ENCODE assay signal across 1 fruit fly cellular context in genomic region chr3R:29772090-29772794, dm6.
TF ChIP-seq lines count a peak whose summit lies in the region.

No protein-coding gene starts in this region.

TF ChIP-seq in whole organism, embryonic, 481 proteins besides CTCF, POLR2A, EP300 and RAD21 (continued from another document):
- no peak for TF ChIP-seq Hr39 (optimal IDR thresholded peaks at IDR 0.05; lab: Kevin White, UChicago)
- TF ChIP-seq CG13424 (tag; optimal IDR thresholded peaks at IDR 0.05; lab: Kevin White, UChicago) = peak; percentile 15
- no peak for TF ChIP-seq gsb (GFP tag; IDR thresholded peaks at IDR 0.05; lab: Robert Waterston, UW)
- TF ChIP-seq Optix (GFP tag; IDR thresholded peaks at IDR 0.05; lab: Robert Waterston, UW) = no peak
- TF ChIP-seq Atf6 (GFP tag; IDR thresholded peaks at IDR 0.05; lab: Robert Waterston, UW) = no peak
- no peak for TF ChIP-seq CG33557 (GFP tag; optimal IDR thresholded peaks at IDR 0.05; lab: Kevin White, UChicago)
- TF ChIP-seq CG16813 (GFP tag; IDR thresholded peaks at IDR 0.05; lab: Robert Waterston, UW; ENCODE audit: partially characterized antibody) = no peak
- peak; percentile 14 for TF ChIP-seq Chrac-16 (GFP tag; optimal IDR thresholded peaks at IDR 0.05; lab: Kevin White, UChicago)
- no peak for TF ChIP-seq CG9609 (GFP tag; optimal IDR thresholded peaks at IDR 0.05; lab: Kevin White, UChicago)
- TF ChIP-seq nmo (GFP tag; optimal IDR thresholded peaks at IDR 0.05; lab: Kevin White, UChicago) = peak; percentile 36
- no peak for TF ChIP-seq fd3F (GFP tag; optimal IDR thresholded peaks at IDR 0.05; lab: Kevin White, UChicago)
- TF ChIP-seq CG10321 (GFP tag; IDR thresholded peaks at IDR 0.05; lab: Robert Waterston, UW) = no peak
- TF ChIP-seq CG6791 (GFP tag; IDR thresholded peaks at IDR 0.05; lab: Robert Waterston, UW; ENCODE audit: partially characterized antibody) = peak; percentile 20; the same call in 1 of the 3 replicates
- TF ChIP-seq CG17829 (tag; optimal IDR thresholded peaks at IDR 0.05; lab: Kevin White, UChicago) = no peak
- no peak for TF ChIP-seq Mes4 (GFP tag; optimal IDR thresholded peaks at IDR 0.05; lab: Kevin White, UChicago)
- no peak for TF ChIP-seq Elba2 (GFP tag; optimal IDR thresholded peaks at IDR 0.05; lab: Kevin White, UChicago)
- TF ChIP-seq dpn (GFP tag; optimal IDR thresholded peaks at IDR 0.05; lab: Kevin White, UChicago) = peak in 1 of 2 experiments; percentile 49
- TF ChIP-seq CG2875 (GFP tag; optimal IDR thresholded peaks at IDR 0.05; lab: Kevin White, UChicago) = no peak
- TF ChIP-seq CG2129 (GFP tag; IDR thresholded peaks at IDR 0.05; lab: Robert Waterston, UW; ENCODE audit: partially characterized antibody) = no peak
- no peak for TF ChIP-seq ham (GFP tag; IDR thresholded peaks at IDR 0.05; lab: Robert Waterston, UW)
- TF ChIP-seq CG2199 (GFP tag; IDR thresholded peaks at IDR 0.05; lab: Robert Waterston, UW) = no peak
- TF ChIP-seq inv (GFP tag; IDR thresholded peaks at IDR 0.05; lab: Robert Waterston, UW; ENCODE audit: partially characterized antibody) = no peak
- no peak for TF ChIP-seq jing (GFP tag; optimal IDR thresholded peaks at IDR 0.05; lab: Kevin White, UChicago)
- no peak for TF ChIP-seq CG5180 (GFP tag; optimal IDR thresholded peaks at IDR 0.05; lab: Kevin White, UChicago)
- TF ChIP-seq jumu (GFP tag; optimal IDR thresholded peaks at IDR 0.05; lab: Kevin White, UChicago) = no peak
- no peak for TF ChIP-seq luna (GFP tag; optimal IDR thresholded peaks at IDR 0.05; lab: Kevin White, UChicago)
- TF ChIP-seq Meics (GFP tag; optimal IDR thresholded peaks at IDR 0.05; lab: Kevin White, UChicago) = peak; percentile 60
- TF ChIP-seq ato (GFP tag; IDR thresholded peaks at IDR 0.05; lab: Robert Waterston, UW; ENCODE audit: partially characterized antibody) = no peak
- TF ChIP-seq ase (GFP tag; IDR thresholded peaks at IDR 0.05; lab: Robert Waterston, UW) = no peak
- TF ChIP-seq onecut (GFP tag; IDR thresholded peaks at IDR 0.05; lab: Robert Waterston, UW) = no peak
- TF ChIP-seq CG6854 (GFP tag; optimal IDR thresholded peaks at IDR 0.05; lab: Kevin White, UChicago) = no peak
- TF ChIP-seq CG4360 (GFP tag; IDR thresholded peaks at IDR 0.05; lab: Robert Waterston, UW) = no peak
- no peak for TF ChIP-seq fd102C (GFP tag; optimal IDR thresholded peaks at IDR 0.05; lab: Kevin White, UChicago)
- TF ChIP-seq oc (tag; optimal IDR thresholded peaks at IDR 0.05; lab: Kevin White, UChicago) = no peak
- no peak for TF ChIP-seq D (optimal IDR thresholded peaks at IDR 0.05; lab: Kevin White, UChicago)
- TF ChIP-seq D (GFP tag; optimal IDR thresholded peaks at IDR 0.05; lab: Kevin White, UChicago) = peak; percentile 6
- TF ChIP-seq mirr (GFP tag; optimal IDR thresholded peaks at IDR 0.05; lab: Kevin White, UChicago) = no peak
- TF ChIP-seq Myb (GFP tag; optimal IDR thresholded peaks at IDR 0.05; lab: Kevin White, UChicago) = no peak
- TF ChIP-seq CG31365 (tag; optimal IDR thresholded peaks at IDR 0.05; lab: Kevin White, UChicago) = no peak
- peak; percentile 35 for TF ChIP-seq CG9817 (tag; optimal IDR thresholded peaks at IDR 0.05; lab: Kevin White, UChicago)
- TF ChIP-seq exex (tag; optimal IDR thresholded peaks at IDR 0.05; lab: Kevin White, UChicago) = no peak
- TF ChIP-seq CG9215 (GFP tag; IDR thresholded peaks at IDR 0.05; lab: Robert Waterston, UW) = peak; percentile 32; the same call in 1 of the 2 replicates
- TF ChIP-seq CG8089 (GFP tag; optimal IDR thresholded peaks at IDR 0.05; lab: Kevin White, UChicago) = no peak
- TF ChIP-seq MBD-R2 (GFP tag; IDR thresholded peaks at IDR 0.05; lab: Robert Waterston, UW) = no peak
- peak; percentile 63 for TF ChIP-seq CoRest (tag; optimal IDR thresholded peaks at IDR 0.05; lab: Kevin White, UChicago)
- TF ChIP-seq CG6175 (GFP tag; IDR thresholded peaks at IDR 0.05; lab: Robert Waterston, UW) = no peak
- no peak for TF ChIP-seq CG10431 (GFP tag; optimal IDR thresholded peaks at IDR 0.05; lab: Kevin White, UChicago)
- no peak for TF ChIP-seq Ets97D (GFP tag; optimal IDR thresholded peaks at IDR 0.05; lab: Kevin White, UChicago)
- peak in 1 of 2 experiments; percentile 50 for TF ChIP-seq crp (GFP tag; optimal IDR thresholded peaks at IDR 0.05; lab: Kevin White, UChicago)
- TF ChIP-seq CG10209 (GFP tag; optimal IDR thresholded peaks at IDR 0.05; lab: Kevin White, UChicago) = no peak
- TF ChIP-seq hth (optimal IDR thresholded peaks at IDR 0.05; lab: Kevin White, UChicago) = no peak
- TF ChIP-seq Hr3 (GFP tag; optimal IDR thresholded peaks at IDR 0.05; lab: Kevin White, UChicago) = peak; percentile 24
- no peak for TF ChIP-seq HHEX (GFP tag; optimal IDR thresholded peaks at IDR 0.05; lab: Kevin White, UChicago)
- TF ChIP-seq ewg (GFP tag; optimal IDR thresholded peaks at IDR 0.05; lab: Kevin White, UChicago) = no peak
- peak; percentile 24 for TF ChIP-seq CG12659 (GFP tag; optimal IDR thresholded peaks at IDR 0.05; lab: Kevin White, UChicago)
- no peak for TF ChIP-seq dm (GFP tag; optimal IDR thresholded peaks at IDR 0.05; lab: Kevin White, UChicago)
- no peak for TF ChIP-seq wek (GFP tag; optimal IDR thresholded peaks at IDR 0.05; lab: Kevin White, UChicago)
- no peak for TF ChIP-seq ssp (GFP tag; IDR thresholded peaks at IDR 0.05; lab: Robert Waterston, UW)
- peak; percentile 33 for TF ChIP-seq CG4820 (GFP tag; optimal IDR thresholded peaks at IDR 0.05; lab: Kevin White, UChicago)
- TF ChIP-seq gce (GFP tag; IDR thresholded peaks at IDR 0.05; lab: Robert Waterston, UW) = no peak
- no peak for TF ChIP-seq usp (GFP tag; optimal IDR thresholded peaks at IDR 0.05; lab: Kevin White, UChicago)
- peak; percentile 13 for TF ChIP-seq odd (GFP tag; optimal IDR thresholded peaks at IDR 0.05; lab: Kevin White, UChicago)
- TF ChIP-seq CG6689 (GFP tag; IDR thresholded peaks at IDR 0.05; lab: Robert Waterston, UW) = peak; percentile 43; the same call in 1 of the 2 replicates
- TF ChIP-seq pum (GFP tag; optimal IDR thresholded peaks at IDR 0.05; lab: Kevin White, UChicago) = peak; percentile 3
- TF ChIP-seq Scr (GFP tag; IDR thresholded peaks at IDR 0.05; lab: Robert Waterston, UW; ENCODE audit: partially characterized antibody) = no peak
- no peak for TF ChIP-seq Adf1 (GFP tag; IDR thresholded peaks at IDR 0.05; lab: Robert Waterston, UW)
- peak; percentile 58 for TF ChIP-seq CG16815 (GFP tag; optimal IDR thresholded peaks at IDR 0.05; lab: Kevin White, UChicago)
- no peak for TF ChIP-seq slou (GFP tag; optimal IDR thresholded peaks at IDR 0.05; lab: Kevin White, UChicago)
- peak; percentile 56; the same call in 1 of the 2 replicates for TF ChIP-seq lmd (GFP tag; IDR thresholded peaks at IDR 0.05; lab: Robert Waterston, UW)
- no peak for TF ChIP-seq CG12942 (GFP tag; optimal IDR thresholded peaks at IDR 0.05; lab: Kevin White, UChicago)
- no peak for TF ChIP-seq fu2 (GFP tag; optimal IDR thresholded peaks at IDR 0.05; lab: Kevin White, UChicago)
